Worm (Caenorhabditis elegans) whole organism, midembryonic: Measurements from ENCODE around the gene C56C10.9.

Experiments
- T22C8.4 ChIP-seq: fragments of 200-800 bp; sonication (Bioruptor generic); IDR thresholded peaks from 2 replicates; pipeline ENCODE4 v1.3.6; 2022; ENCODE audit warnings: missing genetic modification characterization, missing compliant biosample characterization
- cog-1 ChIP-seq: sonication (generic microtip); optimal IDR thresholded peaks from 2 replicates; lab custom pipeline; 2016; ENCODE audit warnings: missing genetic modification characterization, missing compliant biosample characterization
- flt-1 ChIP-seq: fragments of 200-800 bp; sonication (Bioruptor generic); IDR thresholded peaks from 2 replicates; pipeline ENCODE4 v1.3.6; 2022; ENCODE audit warnings: missing genetic modification characterization, missing compliant biosample characterization
- med-1 ChIP-seq: sonication (generic microtip); optimal IDR thresholded peaks from 2 replicates; lab custom pipeline; 2017; ENCODE audit warnings: missing genetic modification characterization, mild to moderate bottlenecking, missing compliant biosample characterization, antibody characterized with exemption, missing genetic modification reagents; ENCODE audit not compliant: insufficient read depth
- ref-1 ChIP-seq: fragments of 200-800 bp; sonication (Bioruptor generic); conservative IDR thresholded peaks from 2 replicates; pipeline ENCODE4 v1.3.6; 2022; ENCODE audit warnings: missing genetic modification reagents, missing genetic modification characterization, missing compliant biosample characterization
- tab-1 ChIP-seq: fragments of 200-800 bp; sonication (Bioruptor generic); IDR thresholded peaks from 2 replicates; pipeline ENCODE4 v1.3.6; 2022; ENCODE audit warnings: missing genetic modification characterization, missing compliant biosample characterization

DNA sequence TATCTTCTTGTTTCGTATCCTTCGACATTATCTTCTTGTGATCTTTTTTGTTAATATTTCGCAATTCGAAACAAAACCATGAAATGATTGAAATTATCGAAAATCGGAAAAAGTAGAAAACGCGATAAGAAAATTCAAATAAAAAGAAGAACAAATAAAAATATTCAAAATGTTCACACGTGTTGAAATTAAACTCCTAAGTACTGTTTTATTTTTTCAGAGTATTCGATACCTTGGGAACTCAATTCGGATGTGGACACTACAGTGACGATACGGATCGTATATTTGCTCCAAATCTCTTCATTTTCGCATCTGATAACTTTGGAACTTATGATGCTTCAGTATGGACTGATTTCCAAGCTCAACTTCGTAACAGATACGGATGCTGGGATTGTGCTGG is 44.0 kb upstream of the C56C10.9 start, which contains the start of gene T19D12.5:
- no peak for TF ChIP-seq flt-1
- TF ChIP-seq med-1 (GFP tag; lab: Kevin White, UChicago), result no peak
- TF ChIP-seq cog-1, result no peak
- TF ChIP-seq tab-1, result no peak
- TF ChIP-seq ref-1 (GFP tag; lab: Robert Waterston, UW), result no peak
- TF ChIP-seq T22C8.4 (GFP tag; lab: Robert Waterston, UW), result no peak
